Worm (Caenorhabditis elegans) whole organism, L4/young adult: ENCODE data around the gene sre-20.

Experiments
- W03F9.2 ChIP-seq: fragments of 150-350 bp; optimal IDR thresholded peaks from 2 replicates; lab custom pipeline; 2014; ENCODE audit warnings: missing biosample characterization, missing genetic modification characterization
- him-1 ChIP-seq: sonication (generic microtip); optimal IDR thresholded peaks from 2 replicates; lab custom pipeline; 2016; ENCODE audit warnings: missing genotype, missing genetic modification reagents, missing genetic modification characterization, missing compliant biosample characterization

DNA sequence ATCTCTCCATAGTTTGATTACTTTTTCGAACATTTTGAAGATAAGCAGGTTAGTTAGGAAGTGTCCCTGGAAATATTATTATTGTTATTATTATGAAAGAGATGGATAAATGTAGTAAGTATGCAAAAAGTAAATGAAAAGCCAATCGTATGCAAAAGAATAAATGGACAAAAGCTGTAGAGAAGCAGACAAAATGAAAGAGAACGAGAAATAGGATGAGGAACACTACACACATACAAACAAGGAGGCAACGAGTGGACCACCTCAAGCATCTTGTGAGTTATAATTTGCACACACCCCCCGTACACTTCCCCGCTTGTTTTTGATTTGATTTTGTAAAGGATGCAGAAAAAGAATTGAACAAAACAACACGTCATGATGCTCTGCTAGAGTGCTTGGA, 26.4 kb upstream of the sre-20 start, which contains the start of gene ZC443.2:
- no peak for TF ChIP-seq W03F9.2 (tag; lab: Kevin White, UChicago)
- TF ChIP-seq him-1 = no peak
